Fruit fly (Drosophila melanogaster) whole organism, wandering third instar larva: Measurements from ENCODE around the gene CG13928.

Experiments used
- Jra ChIP-seq: sonication (Bioruptor generic); optimal IDR thresholded peaks from 2 replicates; lab custom pipeline; 2016; ENCODE audit warnings: missing biosample characterization, missing genetic modification characterization
- Myc ChIP-seq: fragments of >200 bp; optimal IDR thresholded peaks from 2 replicates; lab custom pipeline; 2017
- OdsH ChIP-seq: fragments of 200-800 bp; sonication (Bioruptor generic); optimal IDR thresholded peaks from 2 replicates; lab custom pipeline; 2016; ENCODE audit warnings: missing biosample characterization, mild to moderate bottlenecking, missing genetic modification characterization
- dmrt93B ChIP-seq: fragments of 200-800 bp; sonication (Bioruptor generic); optimal IDR thresholded peaks from 2 replicates; lab custom pipeline; 2018; ENCODE audit warnings: missing biosample characterization, mild to moderate bottlenecking, missing genetic modification characterization
- h ChIP-seq: fragments of 200-800 bp; sonication (Bioruptor generic); optimal IDR thresholded peaks from 3 replicates; lab custom pipeline; 2016; ENCODE audit warnings: missing biosample characterization, mild to moderate bottlenecking, missing genetic modification characterization
- lola ChIP-seq: fragments of >200 bp; optimal IDR thresholded peaks from 2 replicates; lab custom pipeline; 2017; ENCODE audit warnings: missing biosample characterization, missing genetic modification characterization
- woc ChIP-seq: sonication (Bioruptor generic); optimal IDR thresholded peaks from 2 replicates; lab custom pipeline; 2016; ENCODE audit warnings: missing biosample characterization, mild to moderate bottlenecking, missing genetic modification characterization

DNA sequence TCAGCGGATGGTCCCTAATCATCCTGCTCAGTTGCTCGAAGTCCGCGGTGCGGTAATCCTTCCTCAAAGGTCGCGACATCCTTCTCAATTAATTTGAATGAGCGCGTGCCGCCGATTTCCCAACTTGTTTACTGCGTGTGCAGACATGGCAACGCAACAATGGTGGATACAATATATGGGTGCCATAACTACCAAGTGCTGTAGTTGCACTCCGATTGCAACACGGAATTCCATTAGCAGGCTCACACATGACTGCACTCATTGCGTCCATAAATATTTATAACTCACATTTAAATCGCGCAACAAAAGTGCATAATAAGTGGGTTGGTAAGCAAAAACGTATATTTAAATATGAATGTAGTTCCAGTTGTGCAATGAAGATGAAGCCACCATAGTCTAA is 44.5 kb upstream of the CG13928 start, which contains the start of gene CG13930:
- TF ChIP-seq lola (GFP tag; lab: Kevin White, UChicago) (no peak), Myc (lab: Kevin White, UChicago) (no peak), dmrt93B (GFP tag; lab: Kevin White, UChicago) (no peak), h (GFP tag; lab: Kevin White, UChicago) (no peak), OdsH (GFP tag; lab: Kevin White, UChicago) (no peak), woc (no peak), Jra (GFP tag; lab: Kevin White, UChicago) (no peak)
